Worm (Caenorhabditis elegans) whole organism, L4 larva: ENCODE measurements around the gene T26C5.3.

Experiments used
- F10B5.3 ChIP-seq: sonication (generic microtip); optimal IDR thresholded peaks from 2 replicates; lab custom pipeline; 2016; ENCODE audit warnings: mild to moderate bottlenecking, missing genetic modification characterization, missing compliant biosample characterization
- F26F4.8 ChIP-seq: fragments of 200-800 bp; sonication (Bioruptor generic); conservative IDR thresholded peaks from 2 replicates; pipeline ENCODE4 v1.3.6; 2022; ENCODE audit warnings: missing genetic modification characterization, missing compliant biosample characterization
- F37D6.2 ChIP-seq: sonication (generic microtip); optimal IDR thresholded peaks from 2 replicates; lab custom pipeline; 2016; ENCODE audit warnings: mild to moderate bottlenecking, missing genetic modification characterization, missing compliant biosample characterization
- Y105C5A.15 ChIP-seq: fragments of 200-800 bp; sonication (Bioruptor generic); IDR thresholded peaks from 2 replicates; pipeline ENCODE4 v1.3.6; 2022; ENCODE audit warnings: missing genetic modification characterization, missing compliant biosample characterization
- Y5F2A.4 ChIP-seq: fragments of 200-800 bp; sonication (Bioruptor generic); optimal IDR thresholded peaks from 2 replicates; lab custom pipeline; 2018; ENCODE audit warnings: mild to moderate bottlenecking, missing genetic modification characterization, missing compliant biosample characterization
- ZK337.2 ChIP-seq: fragments of 200-800 bp; sonication (Bioruptor generic); IDR thresholded peaks from 2 replicates; pipeline ENCODE4 v1.3.6; 2022; ENCODE audit warnings: missing genetic modification reagents, missing genetic modification characterization, missing compliant biosample characterization
- aha-1 ChIP-seq: fragments of 150-350 bp; peaks from one replicate; lab custom pipeline; 2014; ENCODE audit warnings: missing biosample characterization, missing genetic modification characterization
- aly-2 ChIP-seq: sonication (generic microtip); optimal IDR thresholded peaks from 2 replicates; lab custom pipeline; 2018; ENCODE audit warnings: missing biosample characterization, missing genetic modification characterization
- ama-1 ChIP-seq: fragments of 150-350 bp; optimal IDR thresholded peaks from 2 replicates; lab custom pipeline; 2014; ENCODE audit warnings: inconsistent platforms, mixed read lengths
- arid-1 ChIP-seq: fragments of 200-800 bp; sonication (Bioruptor generic); conservative IDR thresholded peaks from 2 replicates; pipeline ENCODE4 v1.3.6; 2022; ENCODE audit warnings: missing genetic modification reagents, missing genetic modification characterization, missing compliant biosample characterization
- attf-4 ChIP-seq: sonication (generic microtip); optimal IDR thresholded peaks from 3 replicates; lab custom pipeline; 2017; ENCODE audit warnings: missing biosample characterization, missing genetic modification characterization
- ceh-32 ChIP-seq: sonication (generic microtip); optimal IDR thresholded peaks from 2 replicates; lab custom pipeline; 2016; ENCODE audit warnings: mild to moderate bottlenecking, missing genetic modification characterization, missing compliant biosample characterization; ENCODE audit not compliant: poor library complexity
- cey-2 ChIP-seq: sonication (generic microtip); optimal IDR thresholded peaks from 3 replicates; lab custom pipeline; 2017; ENCODE audit warnings: missing genetic modification characterization, mild to moderate bottlenecking, missing compliant biosample characterization, antibody characterized with exemption, borderline replicate concordance; ENCODE audit not compliant: insufficient read depth
- ctbp-1 ChIP-seq: fragments of 200-800 bp; sonication (Bioruptor generic); IDR thresholded peaks from 2 replicates; pipeline ENCODE4 v1.3.6; 2022; ENCODE audit warnings: missing genetic modification reagents, missing genetic modification characterization, missing compliant biosample characterization
- daf-12 ChIP-seq: fragments of 150-350 bp; optimal IDR thresholded peaks from 2 replicates; lab custom pipeline; 2014; ENCODE audit warnings: missing biosample characterization, missing genetic modification reagents, missing genetic modification characterization
- daf-16 ChIP-seq, 3 experiments: sonication (generic microtip); optimal IDR thresholded peaks; 2 replicates each; lab custom pipeline; 2016 to 2017; ENCODE audit warnings: missing genetic modification characterization in 3 of 3, missing genetic modification reagents in 3 of 3, mild to moderate bottlenecking in 2 of 3, missing compliant biosample characterization in 2 of 3, missing biosample characterization in 1 of 3, moderate library complexity in 1 of 3
- daf-8 ChIP-seq: fragments of 200-800 bp; sonication (Bioruptor generic); IDR thresholded peaks from 2 replicates; pipeline ENCODE4 v1.3.6; 2022; ENCODE audit warnings: missing genetic modification characterization, missing compliant biosample characterization
- dmd-6 ChIP-seq: fragments of 200-800 bp; sonication (Bioruptor generic); IDR thresholded peaks from 2 replicates; pipeline ENCODE4 v1.3.6; 2022; ENCODE audit warnings: missing genetic modification reagents, missing genetic modification characterization, missing compliant biosample characterization
- dve-1 ChIP-seq: sonication (generic microtip); optimal IDR thresholded peaks from 2 replicates; lab custom pipeline; 2017; ENCODE audit warnings: antibody characterized with exemption, mild to moderate bottlenecking, missing genetic modification characterization, missing compliant biosample characterization; ENCODE audit not compliant: insufficient read depth
- egl-27 ChIP-seq: sonication (generic microtip); optimal IDR thresholded peaks from 3 replicates; lab custom pipeline; 2017; ENCODE audit warnings: missing biosample characterization, missing genetic modification reagents, missing genetic modification characterization
- egl-43 ChIP-seq: fragments of 200-800 bp; sonication (Bioruptor generic); IDR thresholded peaks from 2 replicates; pipeline ENCODE4 v1.3.6; 2022; ENCODE audit warnings: missing genetic modification reagents, missing genetic modification characterization, missing compliant biosample characterization
- fkh-10 ChIP-seq: fragments of 150-350 bp; optimal IDR thresholded peaks from 2 replicates; lab custom pipeline; 2014; ENCODE audit warnings: missing biosample characterization, missing genetic modification reagents, missing genetic modification characterization
- fos-1 ChIP-seq: fragments of 150-350 bp; optimal IDR thresholded peaks from 2 replicates; lab custom pipeline; 2014; ENCODE audit warnings: missing biosample characterization, missing genetic modification characterization
- hif-1 ChIP-seq, 2 experiments: sonication (generic microtip); optimal IDR thresholded peaks; 2 replicates each; lab custom pipeline; 2016 to 2017; ENCODE audit warnings: missing compliant biosample characterization in 2 of 2, missing genetic modification characterization in 2 of 2, missing genetic modification reagents in 2 of 2, missing genotype in 2 of 2, mild to moderate bottlenecking in 1 of 2
- hlh-11 ChIP-seq: fragments of 200-800 bp; sonication (Bioruptor generic); optimal IDR thresholded peaks from 2 replicates; lab custom pipeline; 2018; ENCODE audit warnings: mild to moderate bottlenecking, missing genetic modification characterization, missing compliant biosample characterization
- hlh-30 ChIP-seq: sonication (generic microtip); optimal IDR thresholded peaks from 2 replicates; lab custom pipeline; 2017; ENCODE audit warnings: antibody characterized with exemption, mild to moderate bottlenecking, missing genetic modification characterization, missing compliant biosample characterization; ENCODE audit not compliant: insufficient read depth
- jun-1 ChIP-seq: fragments of 150-350 bp; optimal IDR thresholded peaks from 2 replicates; lab custom pipeline; 2014; ENCODE audit warnings: missing biosample characterization, missing genetic modification reagents, missing genetic modification characterization
- lin-13 ChIP-seq: fragments of 150-350 bp; optimal IDR thresholded peaks from 2 replicates; lab custom pipeline; 2014; ENCODE audit warnings: missing biosample characterization, missing genetic modification reagents, missing genetic modification characterization
- mep-1 ChIP-seq: fragments of 150-350 bp; sonication (generic microtip); optimal IDR thresholded peaks from 3 replicates; lab custom pipeline; 2014; ENCODE audit warnings: missing biosample characterization, missing genetic modification characterization
- mxl-2 ChIP-seq: fragments of 200-800 bp; sonication (Bioruptor generic); conservative IDR thresholded peaks from 2 replicates; pipeline ENCODE4 v1.3.6; 2022; ENCODE audit warnings: missing genetic modification reagents, missing genetic modification characterization, missing compliant biosample characterization
- nhr-237 ChIP-seq: sonication (generic microtip); optimal IDR thresholded peaks from 2 replicates; lab custom pipeline; 2017; ENCODE audit warnings: missing biosample characterization, missing genetic modification characterization
- nhr-28 ChIP-seq: fragments of 150-350 bp; optimal IDR thresholded peaks from 2 replicates; lab custom pipeline; 2014; ENCODE audit warnings: missing biosample characterization, missing genetic modification characterization
- nhr-41 ChIP-seq: fragments of 200-800 bp; sonication (Bioruptor generic); IDR thresholded peaks from 2 replicates; pipeline ENCODE4 v1.3.6; 2022; ENCODE audit warnings: missing genetic modification reagents, missing genetic modification characterization, missing compliant biosample characterization
- nhr-6 ChIP-seq: fragments of 150-350 bp; optimal IDR thresholded peaks from 2 replicates; lab custom pipeline; 2014; ENCODE audit warnings: missing biosample characterization, missing genetic modification characterization
- php-3 ChIP-seq: fragments of 200-800 bp; sonication (Bioruptor generic); IDR thresholded peaks from 2 replicates; pipeline ENCODE4 v1.3.6; 2022; ENCODE audit warnings: missing genetic modification reagents, missing genetic modification characterization, missing compliant biosample characterization
- pqm-1 ChIP-seq: sonication (generic microtip); optimal IDR thresholded peaks from 2 replicates; lab custom pipeline; 2017; ENCODE audit warnings: missing biosample characterization, missing genetic modification characterization
- rbr-2 ChIP-seq: sonication (generic microtip); optimal IDR thresholded peaks from 2 replicates; lab custom pipeline; 2016; ENCODE audit warnings: missing genotype, missing genetic modification characterization, missing compliant biosample characterization
- unc-39 ChIP-seq: sonication (generic microtip); optimal IDR thresholded peaks from 2 replicates; lab custom pipeline; 2017; ENCODE audit warnings: missing biosample characterization, missing genetic modification characterization
- ztf-11 ChIP-seq: fragments of 150-350 bp; optimal IDR thresholded peaks from 2 replicates; lab custom pipeline; 2014; ENCODE audit warnings: missing biosample characterization, missing genetic modification characterization

The T26C5.3 gene

DNA sequence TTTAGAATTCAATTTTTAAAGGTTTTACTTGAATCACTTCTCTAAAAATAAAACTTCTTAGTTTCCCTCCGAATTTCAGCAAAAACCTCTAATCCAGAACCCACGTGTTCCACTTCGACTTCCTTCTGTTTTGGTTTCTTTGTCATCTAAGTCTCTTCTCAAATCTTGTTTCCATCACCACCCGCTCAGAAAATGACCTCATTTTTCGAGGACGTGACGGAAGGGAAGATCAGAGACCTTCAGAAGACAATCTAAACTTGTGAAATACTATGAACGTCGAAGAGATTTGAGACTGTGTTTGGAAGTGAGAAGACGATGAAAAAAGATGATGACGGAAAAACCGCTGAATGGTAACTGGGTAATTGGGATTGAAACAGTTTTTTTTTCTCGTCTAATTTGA lies 46.7 kb upstream of the T26C5.3 start (continued):
- TF ChIP-seq egl-27 (tag; lab: Kevin White, UChicago) (no peak), hif-1 (tag; optimal IDR thresholded peaks at IDR 0.05; lab: Kevin White, UChicago) (no peak), nhr-237 (no peak), daf-16 (GFP tag; optimal IDR thresholded peaks at IDR 0.05; lab: Kevin White, UChicago) (no peak), daf-16 (tag; optimal IDR thresholded peaks at IDR 0.05; lab: Kevin White, UChicago) (no peak), ceh-32 (no peak), rbr-2 (tag; lab: Kevin White, UChicago) (no peak), aha-1 (tag; lab: Kevin White, UChicago) (peak; percentile 70)

DNA sequence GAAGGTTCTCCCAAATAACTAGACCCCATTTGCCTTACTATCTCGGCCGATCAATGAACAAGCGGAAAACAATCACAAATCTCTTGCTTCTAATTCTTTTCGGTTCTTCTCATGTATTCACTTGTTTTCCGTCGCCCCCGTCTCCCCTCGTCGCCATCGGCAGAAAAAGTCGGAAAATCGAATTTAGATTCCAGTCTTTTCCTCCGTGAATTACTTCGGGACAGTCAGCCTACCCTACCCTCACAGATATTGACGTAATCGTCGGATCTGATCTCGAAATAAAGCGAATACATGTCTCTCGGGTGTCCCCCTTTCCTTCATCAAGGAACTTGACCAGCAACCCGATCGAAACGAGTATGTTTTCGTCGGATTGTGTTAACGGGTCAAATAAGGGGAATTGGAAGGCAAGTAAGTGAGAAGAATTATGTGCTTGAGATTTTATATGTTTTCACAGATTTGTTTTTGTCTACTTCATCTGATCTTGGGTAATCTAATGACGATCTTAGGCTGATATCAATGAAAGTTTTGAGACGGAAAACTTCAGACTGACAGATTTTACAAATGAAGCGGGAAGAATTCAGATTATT lies 45.8 kb upstream of the T26C5.3 start:
- TF ChIP-seq jun-1 (tag; lab: Kevin White, UChicago) (no peak), F10B5.3 (tag; lab: Kevin White, UChicago) (no peak), aha-1 (tag; lab: Kevin White, UChicago) (peak; percentile 30)

DNA sequence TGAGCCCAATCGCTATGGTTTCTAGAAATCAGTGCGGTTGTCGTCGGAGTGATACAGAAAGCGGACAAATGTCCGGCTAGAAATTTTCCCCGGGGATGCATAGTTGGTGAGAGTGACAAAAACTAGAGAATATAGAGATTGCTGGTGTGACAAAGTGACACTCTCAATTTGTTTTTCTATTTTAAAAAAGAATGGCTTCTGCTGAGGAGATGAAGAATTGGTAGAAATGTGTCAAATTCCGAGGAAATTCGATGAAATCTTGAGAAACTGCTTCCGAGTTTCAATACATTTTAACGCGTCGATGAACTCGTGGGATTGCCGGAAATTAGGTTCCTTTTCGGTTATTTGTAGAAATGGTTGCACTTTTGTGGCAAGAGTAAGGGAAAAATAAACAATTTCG lies 42.2 kb upstream of the T26C5.3 start, which contains the start of gene twk-4:
twk-4 (minus strand) TSS at position 101 of the 400 bp plus-strand sequence.
- TF ChIP-seq nhr-237 (no peak), cey-2 (tag; lab: Kevin White, UChicago) (no peak), ctbp-1 (GFP tag; lab: Robert Waterston, UW) (no peak), fkh-10 (no peak)

DNA sequence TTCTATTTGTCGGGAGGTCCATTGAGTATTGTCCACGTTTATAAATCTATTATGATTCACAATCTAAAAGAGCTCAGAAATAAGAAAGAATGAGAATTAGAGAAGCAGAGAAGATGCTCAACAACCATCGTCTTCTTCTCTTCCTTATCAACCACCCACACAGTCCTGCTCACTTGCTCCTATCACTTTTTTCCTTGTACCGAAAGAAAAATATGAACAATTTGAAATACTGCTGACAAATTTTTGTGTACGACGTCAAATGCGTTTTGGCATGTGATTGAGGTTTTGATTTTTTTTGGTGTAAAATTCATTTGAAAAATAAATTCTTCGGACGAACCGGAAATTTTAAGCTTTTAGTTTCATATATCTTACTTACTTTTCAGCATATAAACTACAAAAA lies 40.1 kb upstream of the T26C5.3 start:
- no peak for TF ChIP-seq Y5F2A.4 (GFP tag; lab: Kevin White, UChicago)
- TF ChIP-seq mxl-2 (GFP tag; lab: Robert Waterston, UW) = no peak
- no peak for TF ChIP-seq unc-39 (tag; lab: Kevin White, UChicago)
- TF ChIP-seq egl-43 = no peak
- TF ChIP-seq ztf-11 (tag; lab: Kevin White, UChicago) = no peak
- no peak for TF ChIP-seq jun-1 (tag; lab: Kevin White, UChicago)
- no peak for TF ChIP-seq ama-1 (lab: Kevin White, UChicago)
- no peak for TF ChIP-seq nhr-6 (tag; lab: Kevin White, UChicago)
- TF ChIP-seq daf-16 (GFP tag; optimal IDR thresholded peaks at IDR 0.05; lab: Kevin White, UChicago) = no peak
- TF ChIP-seq daf-16 (tag; optimal IDR thresholded peaks at IDR 0.05; lab: Kevin White, UChicago) = peak; percentile 79
- TF ChIP-seq dmd-6 = peak; percentile 58; the same call in 1 of the 2 replicates
- no peak for TF ChIP-seq nhr-41 (GFP tag; lab: Robert Waterston, UW)
- no peak for TF ChIP-seq Y105C5A.15 (GFP tag; lab: Robert Waterston, UW)
- TF ChIP-seq pqm-1 = peak; percentile 86
- no peak for TF ChIP-seq daf-12 (tag; lab: Kevin White, UChicago)
- no peak for TF ChIP-seq rbr-2 (tag; lab: Kevin White, UChicago)
- TF ChIP-seq F26F4.8 (GFP tag; lab: Robert Waterston, UW) = no peak
- TF ChIP-seq mep-1 (tag; lab: Kevin White, UChicago) = peak; percentile 2
- TF ChIP-seq ZK337.2 = no peak
- TF ChIP-seq hlh-30 = peak; percentile 53
- peak; percentile 46 for TF ChIP-seq dve-1
- TF ChIP-seq nhr-28 (tag; lab: Kevin White, UChicago) = peak; percentile 43
- no peak for TF ChIP-seq php-3 (GFP tag; lab: Robert Waterston, UW)
- TF ChIP-seq fos-1 = no peak
- TF ChIP-seq lin-13 (GFP tag; lab: Kevin White, UChicago) = no peak
- no peak for TF ChIP-seq arid-1 (GFP tag; lab: Robert Waterston, UW)
- no peak for TF ChIP-seq F37D6.2 (tag; lab: Kevin White, UChicago)
- peak; percentile 67 for TF ChIP-seq hlh-11 (tag; lab: Kevin White, UChicago)
- TF ChIP-seq attf-4 = no peak
- TF ChIP-seq hif-1 (tag; optimal IDR thresholded peaks at IDR 0.05; lab: Kevin White, UChicago) = no peak
- no peak for TF ChIP-seq aly-2
- TF ChIP-seq daf-8 (GFP tag; lab: Robert Waterston, UW) = no peak
